Fruit fly (Drosophila melanogaster): ENCODE measurements around the gene CG43050.

- TF ChIP-seq pan (optimal IDR thresholded peaks at IDR 0.05) (no peak), usp (GFP tag; optimal IDR thresholded peaks at IDR 0.05) (no peak)
Measured at dm6 chr2L:13146254-13146653, 27.2 kb downstream of the CG43050 start.

Data from whole organism.